Worm (Caenorhabditis elegans) whole organism, young adult: ENCODE results near the gene C31H2.4.

Experiments
- B0019.2 ChIP-seq: fragments of 200-800 bp; sonication (Bioruptor generic); conservative IDR thresholded peaks from 2 replicates; pipeline ENCODE4 v1.3.6; 2022; ENCODE audit warnings: missing genetic modification reagents, missing genetic modification characterization, missing compliant biosample characterization
- B0035.1 ChIP-seq: sonication (generic microtip); optimal IDR thresholded peaks from 2 replicates; lab custom pipeline; 2016; ENCODE audit warnings: missing genetic modification characterization, mild to moderate bottlenecking, missing compliant biosample characterization, missing genotype, missing genetic modification reagents
- B0336.3 ChIP-seq: fragments of 200-800 bp; sonication (Bioruptor generic); IDR thresholded peaks from 2 replicates; pipeline ENCODE4 v1.3.6; 2022; ENCODE audit warnings: missing genetic modification characterization, missing compliant biosample characterization
- F39B2.1 ChIP-seq: fragments of 200-800 bp; sonication (Bioruptor generic); IDR thresholded peaks from 2 replicates; pipeline ENCODE4 v1.3.6; 2022; ENCODE audit warnings: missing genetic modification reagents, missing genetic modification characterization, missing compliant biosample characterization
- F55B11.4 ChIP-seq: sonication (generic microtip); optimal IDR thresholded peaks from 2 replicates; lab custom pipeline; 2016; ENCODE audit warnings: missing compliant biosample characterization, missing genetic modification characterization, borderline replicate concordance; ENCODE audit not compliant: insufficient read depth
- K12H6.12 ChIP-seq: fragments of 200-800 bp; sonication (Bioruptor generic); optimal IDR thresholded peaks from 2 replicates; lab custom pipeline; 2018; ENCODE audit warnings: mild to moderate bottlenecking, missing genetic modification characterization, missing compliant biosample characterization
- Y53F4B.3 ChIP-seq: fragments of 200-800 bp; sonication (Bioruptor generic); IDR thresholded peaks from 2 replicates; pipeline ENCODE4 v1.3.6; 2022; ENCODE audit warnings: missing genetic modification reagents, missing genetic modification characterization, missing compliant biosample characterization
- ama-1 ChIP-seq, 3 experiments: fragments of 150-350 bp in 1 of 3; sonication (generic microtip) in 2 of 3; optimal IDR thresholded peaks; 2 replicates each; lab custom pipeline; 2014 to 2018; ENCODE audit warnings: missing biosample characterization in 2 of 3, missing genetic modification characterization in 2 of 3, missing genetic modification reagents in 2 of 3
- ceh-27 ChIP-seq: fragments of 200-800 bp; sonication (Bioruptor generic); optimal IDR thresholded peaks from 2 replicates; lab custom pipeline; 2018; ENCODE audit warnings: mild to moderate bottlenecking, missing genetic modification characterization, moderate library complexity, missing compliant biosample characterization
- dox-1 ChIP-seq: fragments of 200-800 bp; sonication (Bioruptor generic); IDR thresholded peaks from 2 replicates; pipeline ENCODE4 v1.3.6; 2022; ENCODE audit warnings: missing genetic modification reagents, missing genetic modification characterization, missing compliant biosample characterization
- dpff-1 ChIP-seq: sonication (generic microtip); optimal IDR thresholded peaks from 2 replicates; lab custom pipeline; 2017; ENCODE audit warnings: mild to moderate bottlenecking, missing genetic modification characterization, missing compliant biosample characterization
- dpl-1 ChIP-seq: fragments of 150-350 bp; optimal IDR thresholded peaks from 2 replicates; lab custom pipeline; 2014; ENCODE audit warnings: missing biosample characterization, missing genetic modification reagents, missing genetic modification characterization
- egrh-3 ChIP-seq: fragments of 200-800 bp; sonication (Bioruptor generic); IDR thresholded peaks from 2 replicates; pipeline ENCODE4 v1.3.6; 2022; ENCODE audit warnings: missing genetic modification reagents, missing genetic modification characterization, missing compliant biosample characterization
- hlh-12 ChIP-seq: sonication (generic microtip); optimal IDR thresholded peaks from 2 replicates; lab custom pipeline; 2016; ENCODE audit warnings: missing genetic modification characterization, missing compliant biosample characterization
- hmg-1.2 ChIP-seq: fragments of 200-800 bp; sonication (Bioruptor generic); IDR thresholded peaks from 2 replicates; pipeline ENCODE4 v1.3.6; 2022; ENCODE audit warnings: missing genetic modification reagents, missing genetic modification characterization, missing compliant biosample characterization
- let-526 ChIP-seq: fragments of 200-800 bp; sonication (Bioruptor generic); IDR thresholded peaks from 2 replicates; pipeline ENCODE4 v1.3.6; 2022; ENCODE audit warnings: missing genetic modification reagents, missing genetic modification characterization, missing compliant biosample characterization
- lin-26 ChIP-seq: fragments of 200-800 bp; sonication (Bioruptor generic); IDR thresholded peaks from 2 replicates; pipeline ENCODE4 v1.3.6; 2022; ENCODE audit warnings: missing genetic modification reagents, missing genetic modification characterization, missing compliant biosample characterization
- lir-1 ChIP-seq: fragments of 200-800 bp; sonication (Bioruptor generic); conservative IDR thresholded peaks from 2 replicates; pipeline ENCODE4 v1.3.6; 2022; ENCODE audit warnings: missing genetic modification reagents, missing genetic modification characterization, missing compliant biosample characterization
- mel-28 ChIP-seq: sonication (generic microtip); optimal IDR thresholded peaks from 2 replicates; lab custom pipeline; 2016; ENCODE audit warnings: borderline replicate concordance, mild to moderate bottlenecking, missing genetic modification characterization, missing compliant biosample characterization
- nfyb-1 ChIP-seq: fragments of 200-800 bp; sonication (Bioruptor generic); IDR thresholded peaks from 2 replicates; pipeline ENCODE4 v1.3.6; 2022; ENCODE audit warnings: missing genetic modification reagents, missing genetic modification characterization, missing compliant biosample characterization
- nhr-120 ChIP-seq: fragments of 200-800 bp; sonication (Bioruptor generic); IDR thresholded peaks from 2 replicates; pipeline ENCODE4 v1.3.6; 2022; ENCODE audit warnings: missing genetic modification characterization, missing compliant biosample characterization
- nhr-179 ChIP-seq: sonication (generic microtip); optimal IDR thresholded peaks from 2 replicates; lab custom pipeline; 2016; ENCODE audit warnings: mild to moderate bottlenecking, missing genetic modification characterization, missing compliant biosample characterization
- pbrm-1 ChIP-seq: fragments of 200-800 bp; sonication (Bioruptor generic); IDR thresholded peaks from 2 replicates; pipeline ENCODE4 v1.3.6; 2022; ENCODE audit warnings: missing genetic modification reagents, missing genetic modification characterization, missing compliant biosample characterization
- rpc-1 ChIP-seq, 2 experiments: fragments of 150-350 bp in 1 of 2; sonication (generic microtip) in 1 of 2; optimal IDR thresholded peaks; 2 replicates each; lab custom pipeline; 2014 to 2018; ENCODE audit warnings: missing biosample characterization in 1 of 2, missing genetic modification characterization in 1 of 2, missing genetic modification reagents in 1 of 2, missing genotype in 1 of 2
- sdz-38 ChIP-seq: sonication (generic microtip); optimal IDR thresholded peaks from 2 replicates; lab custom pipeline; 2016; ENCODE audit warnings: missing genotype, missing genetic modification characterization, missing compliant biosample characterization
- tlf-1 ChIP-seq: fragments of 200-800 bp; sonication (Bioruptor generic); optimal IDR thresholded peaks from 2 replicates; lab custom pipeline; 2018; ENCODE audit warnings: mild to moderate bottlenecking, missing genetic modification characterization, missing compliant biosample characterization
- unc-62 ChIP-seq: fragments of 150-350 bp; optimal IDR thresholded peaks from 2 replicates; lab custom pipeline; 2014; ENCODE audit warnings: missing biosample characterization, missing genetic modification reagents, missing genetic modification characterization
- ztf-25 ChIP-seq: fragments of 200-800 bp; sonication (Bioruptor generic); IDR thresholded peaks from 2 replicates; pipeline ENCODE4 v1.3.6; 2022; ENCODE audit warnings: missing genetic modification reagents, missing genetic modification characterization, missing compliant biosample characterization
- ztf-26 ChIP-seq: sonication (generic microtip); optimal IDR thresholded peaks from 2 replicates; lab custom pipeline; 2017; ENCODE audit warnings: missing genetic modification characterization, missing compliant biosample characterization
- ztf-3 ChIP-seq: fragments of 200-800 bp; sonication (Bioruptor generic); optimal IDR thresholded peaks from 2 replicates; lab custom pipeline; 2018; ENCODE audit warnings: mild to moderate bottlenecking, missing genetic modification characterization, missing compliant biosample characterization

The C31H2.4 gene

DNA sequence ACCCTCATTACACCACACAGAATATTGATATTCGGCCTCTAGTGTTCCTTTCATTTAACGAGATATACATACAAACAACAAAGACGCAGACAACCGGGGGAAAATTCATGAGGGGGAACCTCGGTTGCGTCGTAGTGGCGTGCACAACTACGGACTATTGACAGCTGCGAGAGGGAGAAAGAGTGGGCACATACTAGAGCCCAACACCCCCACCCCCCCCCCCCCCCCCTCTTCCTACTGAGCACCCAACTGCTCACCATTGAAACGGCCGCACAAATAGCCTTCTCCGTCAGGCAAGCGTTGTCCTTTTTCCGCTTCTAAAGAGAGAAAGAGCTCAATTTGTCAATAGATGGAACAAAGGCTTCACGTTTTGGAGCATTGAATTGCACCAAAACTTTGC is 19.3 kb downstream of the C31H2.4 start:
- TF ChIP-seq tlf-1 (GFP tag; lab: Kevin White, UChicago) (no peak), egrh-3 (GFP tag; lab: Robert Waterston, UW) (peak; percentile 56; the same call in 1 of the 2 replicates), hmg-1.2 (peak; percentile 25; the same call in 1 of the 2 replicates), K12H6.12 (tag; lab: Kevin White, UChicago) (peak; percentile 68), ceh-27 (GFP tag; lab: Kevin White, UChicago) (peak; percentile 38)

DNA sequence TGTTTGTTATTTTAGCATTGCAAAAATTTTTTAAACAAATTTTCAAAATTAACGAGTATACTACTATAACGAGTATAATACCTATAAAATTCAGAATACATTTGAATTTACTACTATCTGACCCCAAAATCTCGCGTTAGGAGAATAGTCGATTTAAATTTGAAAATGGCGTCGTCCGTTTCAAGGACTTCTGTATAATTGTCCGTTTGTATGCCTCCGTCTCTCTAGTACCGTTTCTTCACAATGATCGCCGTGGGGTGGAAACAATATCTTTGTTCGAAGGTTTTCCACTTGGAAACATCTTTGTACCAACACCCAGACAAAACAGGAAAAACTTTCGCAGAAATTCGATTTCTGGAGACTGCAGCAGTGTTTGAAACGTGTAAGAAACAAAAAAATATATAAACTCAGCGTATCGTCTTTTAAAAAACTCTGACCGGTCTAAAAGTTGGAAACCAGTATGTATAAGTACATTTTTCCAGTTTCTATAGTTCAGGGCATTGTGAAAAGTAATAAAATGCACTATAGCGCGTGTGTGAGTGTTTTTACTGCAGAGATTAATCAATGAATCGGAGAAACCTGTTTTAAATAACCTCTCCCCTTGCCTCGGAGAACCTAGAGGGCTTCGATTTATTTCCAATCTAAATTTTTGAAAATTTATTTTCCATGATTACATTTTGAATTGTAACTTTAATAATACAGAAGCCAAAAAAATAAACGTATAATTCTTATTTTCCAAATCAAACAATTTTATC is 21.6 kb downstream of the C31H2.4 start:
- TF ChIP-seq F55B11.4 (no peak), F39B2.1 (GFP tag; lab: Robert Waterston, UW) (no peak), B0336.3 (GFP tag; lab: Robert Waterston, UW) (no peak), mel-28 (tag; lab: Kevin White, UChicago) (no peak), dpff-1 (no peak), let-526 (GFP tag; lab: Robert Waterston, UW) (no peak)

DNA sequence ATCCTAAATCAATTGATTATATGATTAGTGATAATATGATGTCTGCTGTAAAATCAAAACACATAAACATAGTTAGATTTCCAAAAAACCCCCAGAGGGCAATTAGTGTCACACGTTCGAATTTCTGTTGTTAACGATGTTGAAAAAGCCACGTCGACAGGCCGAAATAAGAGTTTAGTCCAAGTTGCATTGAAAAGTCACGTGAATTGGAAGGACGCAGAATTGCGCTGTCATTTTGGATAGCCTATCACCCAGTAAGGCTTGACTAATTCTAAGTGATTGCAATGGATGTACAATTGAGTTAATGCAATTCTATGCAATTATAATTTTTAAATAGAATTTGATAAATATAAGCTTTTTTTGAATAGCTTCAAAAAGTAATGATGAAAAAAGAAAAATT is 23.9 kb downstream of the C31H2.4 start:
- TF ChIP-seq ztf-26 (tag; lab: Kevin White, UChicago), result peak; percentile 24
- no peak for TF ChIP-seq Y53F4B.3 (GFP tag; lab: Robert Waterston, UW)

- TF ChIP-seq unc-62 (GFP tag; lab: Kevin White, UChicago), result no peak
- TF ChIP-seq ama-1 (optimal IDR thresholded peaks at IDR 0.05; lab: Kevin White, UChicago), result no peak
- TF ChIP-seq ama-1 (GFP tag; optimal IDR thresholded peaks at IDR 0.05; lab: Kevin White, UChicago), result no peak
- no peak for TF ChIP-seq lin-26 (GFP tag; lab: Robert Waterston, UW)
- TF ChIP-seq lir-1 (GFP tag; lab: Robert Waterston, UW), result no peak
- TF ChIP-seq nhr-120, result no peak
- TF ChIP-seq nfyb-1, result no peak
- TF ChIP-seq dox-1, result no peak
- no peak for TF ChIP-seq nhr-179 (tag; lab: Kevin White, UChicago)
- TF ChIP-seq sdz-38 (tag; lab: Kevin White, UChicago), result no peak
- no peak for TF ChIP-seq tlf-1 (GFP tag; lab: Kevin White, UChicago)
- no peak for TF ChIP-seq ztf-25
- no peak for TF ChIP-seq hlh-12 (tag; lab: Kevin White, UChicago)
These were observed 25.5 kb downstream of the C31H2.4 start, which contains the start of gene tbc-7 for ce11 chrX:5133980-5134379. TSS of gene tbc-7 (plus strand) at chrX:5134280.

- TF ChIP-seq tlf-1 (GFP tag; lab: Kevin White, UChicago), result no peak
- TF ChIP-seq rpc-1 (optimal IDR thresholded peaks at IDR 0.05; lab: Kevin White, UChicago), result no peak
- no peak for TF ChIP-seq rpc-1 (tag; optimal IDR thresholded peaks at IDR 0.05; lab: Kevin White, UChicago)
- no peak for TF ChIP-seq F39B2.1 (GFP tag; lab: Robert Waterston, UW)
- no peak for TF ChIP-seq ztf-3 (GFP tag; lab: Kevin White, UChicago)
- TF ChIP-seq B0019.2 (GFP tag; lab: Robert Waterston, UW), result no peak
- TF ChIP-seq dpl-1, result no peak
- no peak for TF ChIP-seq pbrm-1
- no peak for TF ChIP-seq B0035.1 (tag; lab: Kevin White, UChicago)
These were observed 27.7 kb downstream of the C31H2.4 start for ce11 chrX:5131760-5132159.
